Worm (Caenorhabditis elegans) whole organism, L4 larva: ENCODE measurements around the gene sri-39.

Experiments used
- F49E8.2 ChIP-seq: sonication (generic microtip); optimal IDR thresholded peaks from 2 replicates; lab custom pipeline; 2016; ENCODE audit warnings: missing compliant biosample characterization, mild to moderate bottlenecking, missing genetic modification characterization, borderline replicate concordance
- aly-2 ChIP-seq: sonication (generic microtip); optimal IDR thresholded peaks from 2 replicates; lab custom pipeline; 2018; ENCODE audit warnings: missing biosample characterization, missing genetic modification characterization
- ces-1 ChIP-seq: fragments of 150-350 bp; sonication (generic microtip); optimal IDR thresholded peaks from 4 replicates; lab custom pipeline; 2014; ENCODE audit warnings: missing biosample characterization, missing genetic modification reagents, missing genetic modification characterization
- egl-27 ChIP-seq: sonication (generic microtip); optimal IDR thresholded peaks from 3 replicates; lab custom pipeline; 2017; ENCODE audit warnings: missing biosample characterization, missing genetic modification reagents, missing genetic modification characterization
- lsy-2 ChIP-seq, 2 experiments: fragments of 150-350 bp in 1 of 2; sonication (generic microtip) in 1 of 2; optimal IDR thresholded peaks; 2 replicates each; lab custom pipeline; 2014 to 2017; ENCODE audit warnings: missing biosample characterization in 2 of 2, missing genetic modification characterization in 2 of 2
- unc-130 ChIP-seq: sonication (generic microtip); optimal IDR thresholded peaks from 2 replicates; lab custom pipeline; 2016; ENCODE audit warnings: missing genetic modification reagents, missing genetic modification characterization, missing compliant biosample characterization
- unc-39 ChIP-seq: sonication (generic microtip); optimal IDR thresholded peaks from 2 replicates; lab custom pipeline; 2017; ENCODE audit warnings: missing biosample characterization, missing genetic modification characterization

DNA sequence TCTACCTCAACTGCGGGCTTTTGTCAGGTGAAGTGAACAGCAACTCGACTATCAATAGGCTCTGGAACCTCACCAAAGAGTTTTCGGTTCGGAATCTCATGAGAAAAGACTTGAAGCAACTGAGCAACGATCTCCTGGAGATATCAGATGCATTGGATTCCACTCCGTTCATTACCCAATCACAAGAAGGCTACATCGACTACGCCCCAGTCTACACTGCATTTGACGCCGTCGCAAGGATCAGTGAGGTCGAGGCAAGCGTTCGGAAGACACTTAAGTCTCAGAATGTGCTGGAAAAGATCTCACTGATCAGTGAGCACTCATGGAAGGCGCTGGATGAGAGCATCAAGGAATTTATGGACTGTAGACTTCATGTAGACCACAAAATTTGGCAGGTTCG, 9.1 kb upstream of the sri-39 start:
- no peak for TF ChIP-seq egl-27 (tag; lab: Kevin White, UChicago)
- no peak for TF ChIP-seq F49E8.2
- no peak for TF ChIP-seq ces-1
- no peak for TF ChIP-seq aly-2 (tag; lab: Kevin White, UChicago)
- TF ChIP-seq unc-130 (GFP tag; lab: Kevin White, UChicago), result no peak
- no peak for TF ChIP-seq lsy-2 (tag; optimal IDR thresholded peaks at IDR 0.05; lab: Kevin White, UChicago)
- TF ChIP-seq unc-39 (tag; lab: Kevin White, UChicago), result no peak
